Worm (Caenorhabditis elegans) whole organism, midembryonic: ENCODE measurements around the gene unc-46.

Experiments used
- T22C8.4 ChIP-seq: fragments of 200-800 bp; sonication (Bioruptor generic); IDR thresholded peaks from 2 replicates; pipeline ENCODE4 v1.3.6; 2022; ENCODE audit warnings: missing genetic modification characterization, missing compliant biosample characterization
- cog-1 ChIP-seq: sonication (generic microtip); optimal IDR thresholded peaks from 2 replicates; lab custom pipeline; 2016; ENCODE audit warnings: missing genetic modification characterization, missing compliant biosample characterization
- flt-1 ChIP-seq: fragments of 200-800 bp; sonication (Bioruptor generic); IDR thresholded peaks from 2 replicates; pipeline ENCODE4 v1.3.6; 2022; ENCODE audit warnings: missing genetic modification characterization, missing compliant biosample characterization
- klf-2 ChIP-seq: fragments of 200-800 bp; sonication (Bioruptor generic); conservative IDR thresholded peaks from 2 replicates; pipeline ENCODE4 v1.3.6; 2022; ENCODE audit warnings: missing genetic modification reagents, missing genetic modification characterization, missing compliant biosample characterization
- med-1 ChIP-seq: sonication (generic microtip); optimal IDR thresholded peaks from 2 replicates; lab custom pipeline; 2017; ENCODE audit warnings: missing genetic modification characterization, mild to moderate bottlenecking, missing compliant biosample characterization, antibody characterized with exemption, missing genetic modification reagents; ENCODE audit not compliant: insufficient read depth
- ref-1 ChIP-seq: fragments of 200-800 bp; sonication (Bioruptor generic); conservative IDR thresholded peaks from 2 replicates; pipeline ENCODE4 v1.3.6; 2022; ENCODE audit warnings: missing genetic modification reagents, missing genetic modification characterization, missing compliant biosample characterization
- tab-1 ChIP-seq: fragments of 200-800 bp; sonication (Bioruptor generic); IDR thresholded peaks from 2 replicates; pipeline ENCODE4 v1.3.6; 2022; ENCODE audit warnings: missing genetic modification characterization, missing compliant biosample characterization
- ztf-23 ChIP-seq: fragments of 200-800 bp; sonication (Bioruptor generic); IDR thresholded peaks from 2 replicates; pipeline ENCODE4 v1.3.6; 2022; ENCODE audit warnings: missing genetic modification reagents, missing genetic modification characterization, missing compliant biosample characterization
- ztf-29 ChIP-seq: fragments of 200-800 bp; sonication (Bioruptor generic); IDR thresholded peaks from 2 replicates; pipeline ENCODE4 v1.3.6; 2022; ENCODE audit warnings: missing genetic modification reagents, missing genetic modification characterization, missing compliant biosample characterization

The unc-46 gene

ce11 chrV:5098925-5099324 lies at the start of gene unc-46:
unc-46 (minus strand) TSS chrV:5099025.
- TF ChIP-seq cog-1 (tag; lab: Kevin White, UChicago) (no peak), tab-1 (GFP tag; lab: Robert Waterston, UW) (no peak), flt-1 (GFP tag; lab: Robert Waterston, UW) (no peak), med-1 (GFP tag; lab: Kevin White, UChicago) (no peak), T22C8.4 (GFP tag; lab: Robert Waterston, UW) (no peak), ztf-29 (GFP tag; lab: Robert Waterston, UW) (no peak), klf-2 (GFP tag; lab: Robert Waterston, UW) (no peak), ref-1 (GFP tag; lab: Robert Waterston, UW) (no peak), ztf-23 (GFP tag; lab: Robert Waterston, UW) (no peak)

DNA sequence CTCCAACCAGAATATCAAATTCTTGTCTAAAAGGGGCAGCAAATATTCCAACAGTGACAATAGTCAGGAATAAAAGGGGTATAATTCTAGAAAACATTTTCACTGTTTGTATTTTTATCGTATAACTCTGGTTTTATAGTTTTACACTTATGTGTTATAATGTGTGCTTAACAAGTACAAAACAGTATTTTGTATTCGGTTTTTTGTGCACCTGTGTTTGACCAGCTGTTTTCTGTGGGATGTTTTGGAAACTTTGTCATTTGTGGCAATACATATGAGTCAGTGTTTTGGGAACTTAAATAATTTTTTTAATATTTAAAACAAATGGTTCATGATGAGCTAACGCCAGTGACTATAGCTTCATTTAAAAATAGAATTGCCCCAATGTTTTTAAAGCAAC lies 47.6 kb upstream of the unc-46 start, which contains the start of gene F14F9.6:
Gene F14F9.6, minus strand, starts transcription at position 101 of the 400 bp plus-strand sequence.
- TF ChIP-seq ztf-29 (GFP tag; lab: Robert Waterston, UW) (no peak), flt-1 (GFP tag; lab: Robert Waterston, UW) (no peak), T22C8.4 (GFP tag; lab: Robert Waterston, UW) (no peak), ref-1 (GFP tag; lab: Robert Waterston, UW) (no peak)

- TF ChIP-seq tab-1 (GFP tag; lab: Robert Waterston, UW) = no peak
- no peak for TF ChIP-seq ztf-29 (GFP tag; lab: Robert Waterston, UW)
- no peak for TF ChIP-seq T22C8.4 (GFP tag; lab: Robert Waterston, UW)
- TF ChIP-seq med-1 (GFP tag; lab: Kevin White, UChicago) = no peak
- no peak for TF ChIP-seq ztf-23 (GFP tag; lab: Robert Waterston, UW)
- TF ChIP-seq cog-1 (tag; lab: Kevin White, UChicago) = no peak
- TF ChIP-seq ref-1 (GFP tag; lab: Robert Waterston, UW) = no peak
- no peak for TF ChIP-seq flt-1 (GFP tag; lab: Robert Waterston, UW)
- no peak for TF ChIP-seq klf-2 (GFP tag; lab: Robert Waterston, UW)
These were observed 45.7 kb upstream of the unc-46 start, which contains the start of gene F14F9.2 for ce11 chrV:5144541-5144940. F14F9.2 (plus strand) TSS chrV:5144841.

DNA sequence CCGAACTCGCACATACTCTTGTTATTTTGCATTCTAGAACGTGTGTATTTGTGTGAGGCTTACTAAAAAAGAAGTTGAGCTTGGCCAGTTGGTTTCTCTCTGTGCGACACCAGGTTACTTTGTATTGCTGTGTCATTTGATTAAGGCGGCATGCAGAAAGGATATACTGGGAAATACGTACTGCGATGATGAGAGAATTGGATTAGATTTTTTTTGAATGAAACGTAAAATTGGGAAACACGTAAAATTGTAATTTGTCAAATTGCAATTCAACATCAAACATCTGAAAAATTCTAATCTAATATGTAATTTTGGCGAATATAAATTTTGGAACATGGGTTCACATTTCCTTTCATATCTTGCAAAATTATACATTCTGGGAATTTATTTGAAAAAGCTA lies 45.0 kb upstream of the unc-46 start, which contains the start of gene srh-129:
Gene srh-129, minus strand, starts transcription at position 101 of the 400 bp plus-strand sequence.
- TF ChIP-seq ztf-29 (GFP tag; lab: Robert Waterston, UW) (no peak), flt-1 (GFP tag; lab: Robert Waterston, UW) (no peak), ztf-23 (GFP tag; lab: Robert Waterston, UW) (no peak), cog-1 (tag; lab: Kevin White, UChicago) (no peak), ref-1 (GFP tag; lab: Robert Waterston, UW) (no peak), T22C8.4 (GFP tag; lab: Robert Waterston, UW) (no peak), tab-1 (GFP tag; lab: Robert Waterston, UW) (no peak), klf-2 (GFP tag; lab: Robert Waterston, UW) (no peak), med-1 (GFP tag; lab: Kevin White, UChicago) (no peak)

ce11 chrV:5137919-5138318 lies 39.1 kb upstream of the unc-46 start, which contains the start of gene F14F9.3:
F14F9.3 (plus strand) TSS chrV:5138219.
- TF ChIP-seq ztf-29 (GFP tag; lab: Robert Waterston, UW) (no peak), klf-2 (GFP tag; lab: Robert Waterston, UW) (no peak), flt-1 (GFP tag; lab: Robert Waterston, UW) (no peak), ztf-23 (GFP tag; lab: Robert Waterston, UW) (no peak), med-1 (GFP tag; lab: Kevin White, UChicago) (no peak), cog-1 (tag; lab: Kevin White, UChicago) (no peak), ref-1 (GFP tag; lab: Robert Waterston, UW) (no peak)

DNA sequence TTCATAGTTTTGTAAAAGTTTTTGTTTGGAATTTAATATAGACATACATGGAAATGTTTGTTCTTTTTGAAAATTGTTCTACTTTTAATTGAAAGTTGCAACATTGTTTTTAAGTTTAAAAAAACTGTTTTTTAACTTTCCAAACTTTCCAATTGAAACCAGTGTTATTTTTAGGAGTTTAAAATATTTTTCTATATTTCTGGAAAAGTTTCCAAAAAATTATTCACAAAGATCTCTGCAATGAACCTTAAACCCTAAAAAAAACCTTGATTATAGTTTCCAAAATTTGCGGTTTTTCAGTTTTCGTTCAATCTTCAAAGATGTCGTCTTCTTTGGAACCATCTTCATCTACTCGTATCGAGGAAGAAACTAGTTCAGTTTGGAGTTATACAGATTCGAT lies 33.6 kb upstream of the unc-46 start, which contains the start of gene F14F9.4:
Gene F14F9.4, plus strand, starts transcription at position 301 of the 400 bp plus-strand sequence.
- TF ChIP-seq T22C8.4 (GFP tag; lab: Robert Waterston, UW) (no peak), ztf-23 (GFP tag; lab: Robert Waterston, UW) (no peak), med-1 (GFP tag; lab: Kevin White, UChicago) (no peak), cog-1 (tag; lab: Kevin White, UChicago) (no peak), tab-1 (GFP tag; lab: Robert Waterston, UW) (no peak), klf-2 (GFP tag; lab: Robert Waterston, UW) (no peak)

DNA sequence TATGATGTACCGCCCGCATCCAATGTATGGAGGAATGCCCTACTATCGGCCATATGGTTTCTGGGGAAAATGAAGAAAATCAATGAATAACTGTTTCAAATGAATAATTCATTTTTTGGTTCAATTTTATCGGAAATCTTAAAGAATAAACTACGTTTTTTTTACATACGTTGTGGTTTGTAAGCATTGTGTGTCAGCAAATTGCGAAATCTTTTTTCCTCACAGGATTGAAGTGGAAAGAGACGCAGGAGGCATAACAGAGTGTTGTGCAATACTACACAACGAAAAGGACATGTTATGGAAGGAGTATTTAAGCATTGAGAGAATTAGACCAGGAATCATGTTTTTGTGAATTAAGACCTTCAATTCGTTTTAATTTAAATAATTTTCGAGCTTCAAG lies 32.6 kb upstream of the unc-46 start:
- TF ChIP-seq ref-1 (GFP tag; lab: Robert Waterston, UW) (no peak), cog-1 (tag; lab: Kevin White, UChicago) (no peak), flt-1 (GFP tag; lab: Robert Waterston, UW) (no peak), ztf-29 (GFP tag; lab: Robert Waterston, UW) (no peak), ztf-23 (GFP tag; lab: Robert Waterston, UW) (no peak), med-1 (GFP tag; lab: Kevin White, UChicago) (no peak), klf-2 (GFP tag; lab: Robert Waterston, UW) (no peak), T22C8.4 (GFP tag; lab: Robert Waterston, UW) (no peak), tab-1 (GFP tag; lab: Robert Waterston, UW) (no peak)

ce11 chrV:5130018-5130417 lies 31.2 kb upstream of the unc-46 start, which contains the start of gene F14F9.8:
F14F9.8 (plus strand) TSS chrV:5130318.
- TF ChIP-seq T22C8.4 (GFP tag; lab: Robert Waterston, UW) (no peak), tab-1 (GFP tag; lab: Robert Waterston, UW) (no peak), cog-1 (tag; lab: Kevin White, UChicago) (no peak), ztf-23 (GFP tag; lab: Robert Waterston, UW) (no peak), ztf-29 (GFP tag; lab: Robert Waterston, UW) (no peak), med-1 (GFP tag; lab: Kevin White, UChicago) (no peak), klf-2 (GFP tag; lab: Robert Waterston, UW) (no peak), ref-1 (GFP tag; lab: Robert Waterston, UW) (no peak), flt-1 (GFP tag; lab: Robert Waterston, UW) (no peak)

DNA sequence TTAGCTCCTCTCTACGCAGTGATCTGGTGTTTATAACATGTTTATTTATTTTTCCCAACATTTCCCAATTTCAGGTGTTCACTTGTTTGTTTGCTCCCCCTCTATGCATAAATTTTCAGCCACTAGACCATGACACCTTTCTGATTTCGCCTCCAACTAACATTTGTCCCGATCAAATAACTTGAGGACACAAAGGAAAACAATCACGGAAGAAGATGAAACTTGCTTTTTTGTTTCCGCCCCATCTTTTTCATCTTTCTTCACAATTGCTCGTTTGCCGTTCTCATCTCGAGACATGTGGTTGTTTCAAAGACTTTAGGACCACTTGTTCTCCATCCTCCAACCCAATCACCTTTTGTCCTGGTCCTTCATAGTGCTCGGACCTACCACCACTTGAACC lies 28.0 kb upstream of the unc-46 start, which contains the start of gene F14F9.5:
Gene F14F9.5, plus strand, starts transcription at position 301 of the 400 bp plus-strand sequence.
- TF ChIP-seq ztf-29 (GFP tag; lab: Robert Waterston, UW) = no peak
- TF ChIP-seq cog-1 (tag; lab: Kevin White, UChicago) = no peak
- no peak for TF ChIP-seq med-1 (GFP tag; lab: Kevin White, UChicago)
- TF ChIP-seq T22C8.4 (GFP tag; lab: Robert Waterston, UW) = no peak
- TF ChIP-seq ref-1 (GFP tag; lab: Robert Waterston, UW) = no peak
- TF ChIP-seq flt-1 (GFP tag; lab: Robert Waterston, UW) = no peak
- no peak for TF ChIP-seq ztf-23 (GFP tag; lab: Robert Waterston, UW)
- no peak for TF ChIP-seq klf-2 (GFP tag; lab: Robert Waterston, UW)
- TF ChIP-seq tab-1 (GFP tag; lab: Robert Waterston, UW) = no peak
